Fruit fly (Drosophila melanogaster) whole organism, embryonic: Measurements from ENCODE around the gene Sumo.

Experiments used
- CG4820 ChIP-seq: fragments of 200-800 bp; sonication (Bioruptor generic); optimal IDR thresholded peaks from 3 replicates; lab custom pipeline; 2016; ENCODE audit warnings: missing biosample characterization, missing genetic modification characterization
- Gug ChIP-seq: fragments of 200-800 bp; sonication (Bioruptor generic); IDR thresholded peaks from 4 replicates; pipeline ENCODE4 v1.3.6; 2022; ENCODE audit warnings: missing biosample characterization, missing genetic modification characterization
- ftz-f1 ChIP-seq: fragments of 200-800 bp; sonication (Bioruptor generic); optimal IDR thresholded peaks from 2 replicates; lab custom pipeline; 2016; ENCODE audit warnings: missing biosample characterization, missing genetic modification characterization
- h ChIP-seq: fragments of >200 bp; optimal IDR thresholded peaks from 2 replicates; lab custom pipeline; 2017

DNA sequence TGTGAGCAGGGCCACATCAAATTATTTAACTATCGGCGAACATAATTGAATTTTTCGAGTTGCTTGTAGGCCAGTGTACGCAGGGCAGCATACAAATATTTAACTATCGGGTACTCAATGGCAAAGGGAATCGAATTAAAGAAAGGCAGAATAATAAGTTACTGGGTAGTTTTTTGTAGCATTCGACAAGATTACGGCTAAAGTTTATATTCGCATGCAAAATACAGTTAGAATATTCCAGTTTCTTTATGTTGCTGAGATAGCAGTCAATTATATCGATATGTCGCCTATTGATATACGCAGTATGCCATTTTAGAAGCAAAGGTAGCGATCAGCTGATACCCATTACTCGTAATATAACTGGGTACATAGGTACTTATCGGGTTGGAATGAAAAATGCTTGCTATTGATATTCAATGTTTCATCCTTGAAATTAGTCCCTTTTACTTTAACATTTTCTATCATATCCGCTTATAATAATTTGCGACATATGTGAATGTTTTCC lies 621 bp upstream of the Sumo start:
- TF ChIP-seq h (lab: Kevin White, UChicago) = no peak
- TF ChIP-seq CG4820 (GFP tag; lab: Kevin White, UChicago) = peak; percentile 26
- TF ChIP-seq ftz-f1 = no peak
- TF ChIP-seq Gug (GFP tag; lab: Robert Waterston, UW) = peak; percentile 67
